Fruit fly (Drosophila melanogaster): ENCODE measurements around the gene dnt.

Gene dnt

dm6 chr2L:19377129-19378083 is 14.4 kb upstream of the dnt start (continued):
- TF ChIP-seq CG6689 (GFP tag; IDR thresholded peaks at IDR 0.05) = peak; percentile 54
- no peak for TF ChIP-seq CG6175 (GFP tag; IDR thresholded peaks at IDR 0.05)
- TF ChIP-seq Oli (tag; optimal IDR thresholded peaks at IDR 0.05) = peak; percentile 47
- peak; percentile 5 for TF ChIP-seq mam (GFP tag; optimal IDR thresholded peaks at IDR 0.05)
- no peak for TF ChIP-seq HLHmδ (GFP tag; optimal IDR thresholded peaks at IDR 0.05)
- peak; percentile 36 for TF ChIP-seq CG12219 (GFP tag; optimal IDR thresholded peaks at IDR 0.05)
- no peak for TF ChIP-seq Lpt (GFP tag; optimal IDR thresholded peaks at IDR 0.05)
- no peak for TF ChIP-seq esg (GFP tag; conservative IDR thresholded peaks at IDR 0.05)
- no peak for TF ChIP-seq CG3065 (GFP tag; optimal IDR thresholded peaks at IDR 0.05)
- no peak for TF ChIP-seq pan (optimal IDR thresholded peaks at IDR 0.05)
- peak in 1 of 2 experiments; percentile 44 for TF ChIP-seq pan (GFP tag; optimal IDR thresholded peaks at IDR 0.05 in 1 of 2, IDR thresholded peaks at IDR 0.05 in 1 of 2)
- peak; percentile 57 for TF ChIP-seq Blimp-1 (GFP tag; optimal IDR thresholded peaks at IDR 0.05)
- TF ChIP-seq ase (GFP tag; IDR thresholded peaks at IDR 0.05) = 0 out of 3 replicates have a peak, but pooled peaks have one; percentile 34
- no peak for TF ChIP-seq caup (GFP tag; optimal IDR thresholded peaks at IDR 0.05; ENCODE audit: severe bottlenecking)
- no peak for TF ChIP-seq CG7987 (GFP tag; optimal IDR thresholded peaks at IDR 0.05)
- peak; percentile 59 for TF ChIP-seq CG8388 (GFP tag; optimal IDR thresholded peaks at IDR 0.05)
- TF ChIP-seq Mes4 (GFP tag; optimal IDR thresholded peaks at IDR 0.05) = peak; percentile 29
- no peak for TF ChIP-seq CG7928 (GFP tag; optimal IDR thresholded peaks at IDR 0.05)
- no peak for TF ChIP-seq CG7786 (GFP tag; optimal IDR thresholded peaks at IDR 0.05)
- TF ChIP-seq CG18262 (tag; optimal IDR thresholded peaks at IDR 0.05) = peak; percentile 75
- no peak for TF ChIP-seq CG33213 (GFP tag; optimal IDR thresholded peaks at IDR 0.05)
- no peak for TF ChIP-seq knrl (GFP tag; IDR thresholded peaks at IDR 0.05; ENCODE audit: partially characterized antibody)
- no peak for TF ChIP-seq CG10565 (GFP tag; optimal IDR thresholded peaks at IDR 0.05)
- no peak for TF ChIP-seq Kr (GFP tag; optimal IDR thresholded peaks at IDR 0.05)
- no peak for TF ChIP-seq rib (GFP tag; IDR thresholded peaks at IDR 0.05)
- TF ChIP-seq CG30403 (GFP tag; optimal IDR thresholded peaks at IDR 0.05) = peak; percentile 56
- no peak for TF ChIP-seq pnt (GFP tag; optimal IDR thresholded peaks at IDR 0.05)
- TF ChIP-seq tup (GFP tag; optimal IDR thresholded peaks at IDR 0.05) = no peak
- no peak for TF ChIP-seq CG3838 (GFP tag; optimal IDR thresholded peaks at IDR 0.05)
- no peak for TF ChIP-seq Dbx (GFP tag; IDR thresholded peaks at IDR 0.05)
- peak; percentile 8 for TF ChIP-seq Lhr (GFP tag; optimal IDR thresholded peaks at IDR 0.05)
- no peak for TF ChIP-seq Dip3 (GFP tag; optimal IDR thresholded peaks at IDR 0.05)
- TF ChIP-seq CG4730 (GFP tag; IDR thresholded peaks at IDR 0.05) = peak; percentile 57; the same call in 1 of the 2 replicates
- TF ChIP-seq slou (GFP tag; optimal IDR thresholded peaks at IDR 0.05) = no peak
- TF ChIP-seq Poxn (GFP tag; IDR thresholded peaks at IDR 0.05) = no peak
- TF ChIP-seq grn (GFP tag; optimal IDR thresholded peaks at IDR 0.05) = no peak
- no peak for TF ChIP-seq fd102C (GFP tag; optimal IDR thresholded peaks at IDR 0.05)
- no peak; the same call in 1 of the 2 replicates for TF ChIP-seq ranshi (GFP tag; IDR thresholded peaks at IDR 0.05)
- TF ChIP-seq dysf (GFP tag; IDR thresholded peaks at IDR 0.05) = peak; percentile 53; the same call in 1 of the 3 replicates
- TF ChIP-seq Ets65A (GFP tag) = peak; percentile 60
- peak; percentile 46 for TF ChIP-seq CG30431 (GFP tag; optimal IDR thresholded peaks at IDR 0.05)
- no peak for TF ChIP-seq Aef1 (GFP tag; IDR thresholded peaks at IDR 0.05)
- TF ChIP-seq YL-1 (GFP tag; optimal IDR thresholded peaks at IDR 0.05) = no peak
- peak; percentile 27 for TF ChIP-seq jumu (GFP tag; optimal IDR thresholded peaks at IDR 0.05)
- TF ChIP-seq CG11398 (GFP tag; optimal IDR thresholded peaks at IDR 0.05) = no peak
- no peak for TF ChIP-seq zfh2 (GFP tag; optimal IDR thresholded peaks at IDR 0.05)
- peak; percentile 78 for TF ChIP-seq Med (GFP tag)
- TF ChIP-seq CG10267 (tag; optimal IDR thresholded peaks at IDR 0.05) = peak; percentile 57
- TF ChIP-seq NFAT (GFP tag; IDR thresholded peaks at IDR 0.05) = no peak
- no peak for TF ChIP-seq lbe (GFP tag; optimal IDR thresholded peaks at IDR 0.05)

Measured in whole organism, embryonic.